Fruit fly (Drosophila melanogaster) whole organism, embryonic: Measurements from ENCODE around the gene PIG-T.

ENCODE experiments used
- Blimp-1 ChIP-seq: fragments of 200-800 bp; sonication (Bioruptor generic); optimal IDR thresholded peaks from 3 replicates; lab custom pipeline; 2018; ENCODE audit warnings: missing biosample characterization, missing genetic modification characterization, mild to moderate bottlenecking, moderate library complexity, missing genetic modification reagents
- CG10321 ChIP-seq: fragments of 200-800 bp; sonication (Bioruptor generic); IDR thresholded peaks from 2 replicates; pipeline ENCODE4 v1.3.6; 2022; ENCODE audit warnings: missing biosample characterization, missing genetic modification characterization
- CG11560 ChIP-seq: fragments of 200-800 bp; sonication (Bioruptor generic); IDR thresholded peaks from 3 replicates; pipeline ENCODE4 v1.3.6; 2022; ENCODE audit warnings: missing biosample characterization, missing genetic modification characterization
- CG11696 ChIP-seq: fragments of 200-800 bp; sonication (Bioruptor generic); IDR thresholded peaks from 2 replicates; pipeline ENCODE4 v1.3.6; 2022; ENCODE audit warnings: missing biosample characterization, missing genetic modification characterization
- CG1233 ChIP-seq: fragments of 200-800 bp; sonication (Bioruptor generic); optimal IDR thresholded peaks from 4 replicates; lab custom pipeline; 2018; ENCODE audit warnings: missing biosample characterization, mild to moderate bottlenecking, missing genetic modification characterization
- CG13287 ChIP-seq: fragments of 200-800 bp; sonication (Bioruptor generic); IDR thresholded peaks from 2 replicates; pipeline ENCODE4 v1.3.6; 2022; ENCODE audit warnings: missing biosample characterization, missing genetic modification characterization; ENCODE audit not compliant: partially characterized antibody
- CG14014 ChIP-seq: fragments of 200-800 bp; sonication (Bioruptor generic); IDR thresholded peaks from 2 replicates; pipeline ENCODE4 v1.3.6; 2022; ENCODE audit warnings: missing biosample characterization, missing genetic modification characterization
- CG16863 ChIP-seq: fragments of 200-800 bp; sonication (Bioruptor generic); optimal IDR thresholded peaks from 3 replicates; lab custom pipeline; 2016; ENCODE audit warnings: missing biosample characterization, missing genetic modification characterization
- CG17361 ChIP-seq: fragments of 200-800 bp; sonication (Bioruptor generic); IDR thresholded peaks from 3 replicates; pipeline ENCODE4 v1.3.6; 2022; ENCODE audit warnings: missing biosample characterization, missing genetic modification characterization
- CG17568 ChIP-seq: fragments of 200-800 bp; sonication (Bioruptor generic); optimal IDR thresholded peaks from 2 replicates; lab custom pipeline; 2018; ENCODE audit warnings: missing biosample characterization, mild to moderate bottlenecking, missing genetic modification characterization, moderate library complexity
- CG2199 ChIP-seq: fragments of 200-800 bp; sonication (Bioruptor generic); IDR thresholded peaks from 3 replicates; pipeline ENCODE4 v1.3.6; 2022; ENCODE audit warnings: missing biosample characterization, missing genetic modification characterization
- CG34422 ChIP-seq: fragments of 200-800 bp; sonication (Bioruptor generic); IDR thresholded peaks from 3 replicates; pipeline ENCODE4 v1.3.6; 2022; ENCODE audit warnings: missing biosample characterization, missing genetic modification characterization
- CG3726 ChIP-seq: fragments of 200-800 bp; sonication (Bioruptor generic); IDR thresholded peaks from 3 replicates; pipeline ENCODE4, ENCODE4 v1.3.6; 2022; ENCODE audit warnings: missing biosample characterization, missing genetic modification characterization
- CG3847 ChIP-seq: fragments of 200-800 bp; sonication (Bioruptor generic); IDR thresholded peaks from 2 replicates; pipeline ENCODE4 v1.3.6; 2022; ENCODE audit warnings: missing biosample characterization, missing genetic modification characterization
- CG4404 ChIP-seq: fragments of 200-800 bp; sonication (Bioruptor generic); IDR thresholded peaks from 2 replicates; pipeline ENCODE4 v1.3.6; 2022; ENCODE audit warnings: missing biosample characterization, missing genetic modification characterization
- CG6254 ChIP-seq: fragments of 200-800 bp; sonication (Bioruptor generic); optimal IDR thresholded peaks from 3 replicates; lab custom pipeline; 2017; ENCODE audit warnings: mild to moderate bottlenecking, missing biosample characterization, missing genetic modification reagents, missing genetic modification characterization
- CG6813 ChIP-seq: fragments of 200-800 bp; sonication (Bioruptor generic); optimal IDR thresholded peaks from 2 replicates; lab custom pipeline; 2017; ENCODE audit warnings: missing biosample characterization, missing genetic modification characterization, mild to moderate bottlenecking, moderate library complexity, missing genetic modification reagents
- CG8290 ChIP-seq, 3 experiments: fragments of 200-800 bp; sonication (Bioruptor generic); optimal IDR thresholded peaks; 2 replicates each; lab custom pipeline; 2016 to 2019; ENCODE audit warnings: missing biosample characterization in 3 of 3, missing genetic modification characterization in 3 of 3, mild to moderate bottlenecking in 2 of 3, moderate library complexity in 1 of 3
- CG8765 ChIP-seq: fragments of 200-800 bp; sonication (Bioruptor generic); IDR thresholded peaks from 2 replicates; pipeline ENCODE4 v1.3.6; 2022; ENCODE audit warnings: missing biosample characterization, missing genetic modification characterization
- CG9437 ChIP-seq: fragments of 200-800 bp; sonication (Bioruptor generic); optimal IDR thresholded peaks from 2 replicates; lab custom pipeline; 2018; ENCODE audit warnings: missing biosample characterization, mild to moderate bottlenecking, missing genetic modification characterization
- E2f1 ChIP-seq: fragments of 200-800 bp; sonication (Bioruptor generic); IDR thresholded peaks from 2 replicates; pipeline ENCODE4 v1.3.6; 2022; ENCODE audit warnings: missing biosample characterization, missing genetic modification characterization
- Gug ChIP-seq: fragments of 200-800 bp; sonication (Bioruptor generic); IDR thresholded peaks from 4 replicates; pipeline ENCODE4 v1.3.6; 2022; ENCODE audit warnings: missing biosample characterization, missing genetic modification characterization
- Hand ChIP-seq: fragments of 200-800 bp; sonication (Bioruptor generic); optimal IDR thresholded peaks from 2 replicates; lab custom pipeline; 2017; ENCODE audit warnings: mild to moderate bottlenecking, missing biosample characterization, missing genetic modification reagents, missing genetic modification characterization
- HmgZ ChIP-seq: fragments of 200-800 bp; sonication (Bioruptor generic); optimal IDR thresholded peaks from 2 replicates; lab custom pipeline; 2018; ENCODE audit warnings: missing biosample characterization, mild to moderate bottlenecking, missing genetic modification characterization
- MTF-1 ChIP-seq: fragments of 200-800 bp; sonication (Bioruptor generic); optimal IDR thresholded peaks from 2 replicates; lab custom pipeline; 2018; ENCODE audit warnings: missing biosample characterization, mild to moderate bottlenecking, missing genetic modification characterization, borderline replicate concordance
- Meics ChIP-seq: fragments of 200-800 bp; sonication (Bioruptor generic); optimal IDR thresholded peaks from 2 replicates; lab custom pipeline; 2017; ENCODE audit warnings: missing biosample characterization, mild to moderate bottlenecking, missing genetic modification characterization
- Optix ChIP-seq: fragments of 200-800 bp; sonication (Bioruptor generic); IDR thresholded peaks from 3 replicates; pipeline ENCODE4 v1.3.6; 2022; ENCODE audit warnings: missing biosample characterization, missing genetic modification characterization
- Pdp1 ChIP-seq, 2 experiments: fragments of 200-800 bp; sonication (Bioruptor generic); optimal IDR thresholded peaks; 3 replicates each; lab custom pipeline; 2016; ENCODE audit warnings: missing biosample characterization in 2 of 2, missing genetic modification characterization in 2 of 2, mild to moderate bottlenecking in 1 of 2, moderate library complexity in 1 of 2
- Rfx ChIP-seq: fragments of 200-800 bp; sonication (Bioruptor generic); IDR thresholded peaks from 2 replicates; pipeline ENCODE4 v1.3.6; 2022; ENCODE audit warnings: missing biosample characterization, missing genetic modification characterization
- Xrp1 ChIP-seq: fragments of 200-800 bp; sonication (Bioruptor generic); IDR thresholded peaks from 2 replicates; pipeline ENCODE4 v1.3.6; 2022; ENCODE audit warnings: missing biosample characterization, missing genetic modification characterization
- ara ChIP-seq: fragments of 200-800 bp; sonication (Bioruptor generic); IDR thresholded peaks from 2 replicates; pipeline ENCODE4 v1.3.6; 2022; ENCODE audit warnings: missing biosample characterization, missing genetic modification characterization
- bbx ChIP-seq: fragments of 200-800 bp; sonication (Bioruptor generic); IDR thresholded peaks from 2 replicates; pipeline ENCODE4 v1.3.6; 2022; ENCODE audit warnings: missing biosample characterization, missing genetic modification characterization; ENCODE audit not compliant: partially characterized antibody
- chinmo ChIP-seq: fragments of 200-800 bp; sonication (Bioruptor generic); IDR thresholded peaks from 4 replicates; pipeline ENCODE4 v1.3.6; 2022; ENCODE audit warnings: missing biosample characterization, missing genetic modification characterization; ENCODE audit not compliant: partially characterized antibody
- chm ChIP-seq: fragments of 200-800 bp; sonication (Bioruptor generic); IDR thresholded peaks from 2 replicates; pipeline ENCODE4 v1.3.6; 2022; ENCODE audit warnings: missing biosample characterization, missing genetic modification characterization
- disco-r ChIP-seq: fragments of 200-800 bp; sonication (Bioruptor generic); optimal IDR thresholded peaks from 2 replicates; lab custom pipeline; 2016; ENCODE audit warnings: missing biosample characterization, missing genetic modification characterization
- her ChIP-seq: fragments of 200-800 bp; sonication (Bioruptor generic); optimal IDR thresholded peaks from 2 replicates; lab custom pipeline; 2016; ENCODE audit warnings: missing biosample characterization, missing genetic modification characterization
- lilli ChIP-seq: fragments of 200-800 bp; sonication (Bioruptor generic); optimal IDR thresholded peaks from 3 replicates; lab custom pipeline; 2016; ENCODE audit warnings: missing biosample characterization, missing genetic modification characterization
- lov ChIP-seq, 2 experiments: fragments of 200-800 bp in 1 of 2; fragments of >200 bp in 1 of 2; sonication (Bioruptor generic) in 1 of 2; IDR thresholded peaks in 1 of 2; optimal IDR thresholded peaks in 1 of 2; 2 replicates in 1 of 2; 3 replicates in 1 of 2; pipeline versions ENCODE4 v1.3.6 to Lab custom; 2017 to 2022; ENCODE audit warnings: missing biosample characterization in 1 of 2, missing genetic modification characterization in 1 of 2
- mirr ChIP-seq: fragments of 200-800 bp; sonication (Bioruptor generic); optimal IDR thresholded peaks from 3 replicates; lab custom pipeline; 2018; ENCODE audit warnings: missing biosample characterization, mild to moderate bottlenecking, missing genetic modification characterization
- pb ChIP-seq: fragments of 200-800 bp; sonication (Bioruptor generic); optimal IDR thresholded peaks from 3 replicates; lab custom pipeline; 2016; ENCODE audit warnings: missing biosample characterization, missing genetic modification characterization
- sens ChIP-seq: fragments of 200-800 bp; sonication (Bioruptor generic); peaks from one replicate; lab custom pipeline; 2016; ENCODE audit warnings: missing biosample characterization, missing genetic modification characterization
- sr ChIP-seq: fragments of 200-800 bp; sonication (Bioruptor generic); IDR thresholded peaks from 3 replicates; pipeline ENCODE4 v1.3.6; 2022; ENCODE audit warnings: missing biosample characterization, missing genetic modification characterization
- stwl ChIP-seq: fragments of 200-800 bp; sonication (Bioruptor generic); optimal IDR thresholded peaks from 3 replicates; lab custom pipeline; 2018; ENCODE audit warnings: missing biosample characterization, mild to moderate bottlenecking, missing genetic modification characterization, moderate library complexity
- ttk ChIP-seq: fragments of 200-800 bp; sonication (Bioruptor generic); IDR thresholded peaks from 2 replicates; pipeline ENCODE4 v2.1.2; 2022; ENCODE audit warnings: missing biosample characterization, missing genetic modification characterization
- vvl ChIP-seq: fragments of 200-800 bp; sonication (Bioruptor generic); IDR thresholded peaks from 2 replicates; pipeline ENCODE4 v1.3.6; 2022; ENCODE audit warnings: missing biosample characterization, missing genetic modification characterization
- yki ChIP-seq: fragments of >200 bp; optimal IDR thresholded peaks from 3 replicates; lab custom pipeline; 2018

The PIG-T gene

dm6 chrX:8411532-8411960, 4.5 kb upstream of the PIG-T start, which contains the start of gene lawc (continued):
- TF ChIP-seq bbx (GFP tag; lab: Robert Waterston, UW) (peak; percentile 40; the same call in 1 of the 2 replicates), Gug (GFP tag; lab: Robert Waterston, UW) (no peak), Xrp1 (GFP tag; lab: Robert Waterston, UW) (peak; percentile 45), CG16863 (GFP tag; lab: Kevin White, UChicago) (no peak), CG3847 (GFP tag; lab: Robert Waterston, UW) (peak; percentile 35; the same call in 1 of the 2 replicates), CG17361 (GFP tag; lab: Robert Waterston, UW) (no peak), sens (GFP tag; lab: Kevin White, UChicago) (peak; percentile 53), her (GFP tag; lab: Kevin White, UChicago) (peak; percentile 20), mirr (peak; percentile 86), CG4404 (no peak), CG9437 (GFP tag; lab: Kevin White, UChicago) (no peak), MTF-1 (GFP tag; lab: Kevin White, UChicago) (peak; percentile 34), Hand (GFP tag; lab: Kevin White, UChicago) (peak; percentile 66), CG1233 (GFP tag; lab: Kevin White, UChicago) (no peak), HmgZ (tag; lab: Kevin White, UChicago) (peak; percentile 57), Pdp1 (GFP tag; optimal IDR thresholded peaks at IDR 0.05; lab: Kevin White, UChicago) (peak in 1 of 2 experiments; percentile 49)

dm6 chrX:8410349-8411240, 3.5 kb upstream of the PIG-T start:
- TF ChIP-seq ara = no peak
- TF ChIP-seq Rfx (GFP tag; lab: Robert Waterston, UW) = peak; percentile 56
- TF ChIP-seq CG8765 (GFP tag; lab: Robert Waterston, UW) = peak; percentile 100
- TF ChIP-seq Optix = peak; percentile 42; the same call in 1 of the 3 replicates
- TF ChIP-seq chm (GFP tag; lab: Robert Waterston, UW) = peak; percentile 92
- peak; percentile 10; the same call in 1 of the 3 replicates for TF ChIP-seq sr
- TF ChIP-seq lov (optimal IDR thresholded peaks at IDR 0.05; lab: Kevin White, UChicago) = no peak
- TF ChIP-seq lov (GFP tag; IDR thresholded peaks at IDR 0.05; lab: Robert Waterston, UW) = peak; percentile 63; the same call in 1 of the 3 replicates
- no peak for TF ChIP-seq ttk (GFP tag; lab: Robert Waterston, UW)
- no peak for TF ChIP-seq CG8290 (GFP tag; optimal IDR thresholded peaks at IDR 0.05; lab: Kevin White, UChicago)
- peak in 1 of 2 experiments; percentile 7 for TF ChIP-seq CG8290 (tag; optimal IDR thresholded peaks at IDR 0.05; lab: Kevin White, UChicago)
- peak; percentile 22 for TF ChIP-seq vvl (GFP tag; lab: Robert Waterston, UW)
- peak; percentile 26; the same call in 1 of the 3 replicates for TF ChIP-seq CG34422 (GFP tag; lab: Robert Waterston, UW)
- peak; percentile 6 for TF ChIP-seq CG17568 (GFP tag; lab: Kevin White, UChicago)
- TF ChIP-seq chinmo (GFP tag; lab: Robert Waterston, UW) = 0 out of 4 replicates have a peak, but pooled peaks have one; percentile 9
- peak; percentile 42; the same call in 1 of the 2 replicates for TF ChIP-seq CG11696 (GFP tag; lab: Robert Waterston, UW)
- peak; percentile 24 for TF ChIP-seq CG6254 (GFP tag; lab: Kevin White, UChicago)
- no peak for TF ChIP-seq E2f1 (GFP tag; lab: Robert Waterston, UW)
- no peak for TF ChIP-seq stwl (tag; lab: Kevin White, UChicago)
- peak; percentile 82 for TF ChIP-seq yki (lab: Kevin White, UChicago)
- no peak for TF ChIP-seq CG11560 (tag; lab: Robert Waterston, UW)
- TF ChIP-seq CG14014 (GFP tag; lab: Robert Waterston, UW) = peak; percentile 63; the same call in 1 of the 2 replicates
- TF ChIP-seq Meics (GFP tag; lab: Kevin White, UChicago) = no peak
- peak; percentile 30; the same call in 1 of the 2 replicates for TF ChIP-seq CG3847 (GFP tag; lab: Robert Waterston, UW)
- TF ChIP-seq CG2199 (GFP tag; lab: Robert Waterston, UW) = 0 out of 3 replicates have a peak, but pooled peaks have one; percentile 7
- TF ChIP-seq CG13287 = 0 out of 2 replicates have a peak, but pooled peaks have one; percentile 1
- peak; percentile 95 for TF ChIP-seq CG10321 (GFP tag; lab: Robert Waterston, UW)
- TF ChIP-seq Blimp-1 (GFP tag; lab: Kevin White, UChicago) = peak; percentile 14
- TF ChIP-seq disco-r (GFP tag; lab: Kevin White, UChicago) = no peak
- no peak for TF ChIP-seq pb (GFP tag; lab: Kevin White, UChicago)
- TF ChIP-seq CG6813 (GFP tag; lab: Kevin White, UChicago) = peak; percentile 33
- TF ChIP-seq lilli (GFP tag; lab: Kevin White, UChicago) = no peak
- TF ChIP-seq CG3726 = no peak
